Worm (Caenorhabditis elegans) whole organism, mixed stage, embryonic: ENCODE measurements around the gene osm-11.

Experiments
- M03D4.4 ChIP-seq: sonication (generic microtip); optimal IDR thresholded peaks from 2 replicates; lab custom pipeline; 2017; ENCODE audit warnings: mild to moderate bottlenecking, missing genetic modification characterization, missing compliant biosample characterization
- bed-3 ChIP-seq: fragments of 200-800 bp; sonication (Bioruptor generic); optimal IDR thresholded peaks from 3 replicates; lab custom pipeline; 2018; ENCODE audit warnings: mild to moderate bottlenecking, missing genetic modification characterization, moderate library complexity, missing compliant biosample characterization
- ceh-39 ChIP-seq: fragments of 150-350 bp; optimal IDR thresholded peaks from 2 replicates; lab custom pipeline; 2014; ENCODE audit warnings: missing biosample characterization, missing genetic modification characterization
- ceh-43 ChIP-seq: fragments of 200-800 bp; sonication (Bioruptor generic); optimal IDR thresholded peaks from 2 replicates; lab custom pipeline; 2018; ENCODE audit warnings: mild to moderate bottlenecking, missing genetic modification characterization, moderate library complexity, missing compliant biosample characterization
- ceh-83 ChIP-seq: fragments of 200-800 bp; sonication (Bioruptor generic); optimal IDR thresholded peaks from 2 replicates; lab custom pipeline; 2018; ENCODE audit warnings: mild to moderate bottlenecking, missing genetic modification characterization, missing compliant biosample characterization
- ces-1 ChIP-seq: fragments of 150-350 bp; optimal IDR thresholded peaks from 2 replicates; lab custom pipeline; 2014; ENCODE audit warnings: missing biosample characterization, missing genetic modification reagents, missing genetic modification characterization
- cnd-1 ChIP-seq: fragments of 200-800 bp; sonication (Bioruptor generic); optimal IDR thresholded peaks from 2 replicates; lab custom pipeline; 2018; ENCODE audit warnings: mild to moderate bottlenecking, missing genetic modification characterization, missing compliant biosample characterization
- elt-1 ChIP-seq: sonication (generic microtip); optimal IDR thresholded peaks from 2 replicates; lab custom pipeline; 2017; ENCODE audit warnings: missing genetic modification characterization, mild to moderate bottlenecking, missing compliant biosample characterization, antibody characterized with exemption, moderate library complexity, borderline replicate concordance; ENCODE audit not compliant: insufficient read depth
- flh-1 ChIP-seq: fragments of 200-800 bp; sonication (Bioruptor generic); optimal IDR thresholded peaks from 2 replicates; lab custom pipeline; 2018; ENCODE audit warnings: mild to moderate bottlenecking, missing genetic modification characterization, moderate library complexity, missing compliant biosample characterization
- ham-2 ChIP-seq: fragments of 200-800 bp; sonication (Bioruptor generic); optimal IDR thresholded peaks from 2 replicates; lab custom pipeline; 2018; ENCODE audit warnings: mild to moderate bottlenecking, missing genetic modification characterization, missing compliant biosample characterization
- hlh-1 ChIP-seq: fragments of 150-350 bp; optimal IDR thresholded peaks from 2 replicates; lab custom pipeline; 2014; ENCODE audit warnings: missing biosample characterization, missing genetic modification reagents, missing genetic modification characterization
- lin-13 ChIP-seq: fragments of 150-350 bp; optimal IDR thresholded peaks from 2 replicates; lab custom pipeline; 2014; ENCODE audit warnings: missing biosample characterization, missing genetic modification characterization
- lsy-2 ChIP-seq: fragments of 150-350 bp; optimal IDR thresholded peaks from 2 replicates; lab custom pipeline; 2014; ENCODE audit warnings: missing biosample characterization, missing genetic modification characterization
- mab-5 ChIP-seq: fragments of 150-350 bp; optimal IDR thresholded peaks from 2 replicates; lab custom pipeline; 2014; ENCODE audit warnings: missing biosample characterization, missing genetic modification characterization
- mep-1 ChIP-seq: fragments of 150-350 bp; optimal IDR thresholded peaks from 2 replicates; lab custom pipeline; 2017; ENCODE audit warnings: missing biosample characterization, missing genetic modification reagents, missing genetic modification characterization, inconsistent platforms
- nhr-12 ChIP-seq: fragments of 150-350 bp; optimal IDR thresholded peaks from 2 replicates; lab custom pipeline; 2014; ENCODE audit warnings: missing biosample characterization, missing genetic modification characterization
- nhr-2 ChIP-seq: fragments of 150-350 bp; optimal IDR thresholded peaks from 2 replicates; lab custom pipeline; 2014; ENCODE audit warnings: missing biosample characterization, missing genetic modification characterization
- nhr-237 ChIP-seq: fragments of 150-350 bp; optimal IDR thresholded peaks from 2 replicates; lab custom pipeline; 2014; ENCODE audit warnings: missing biosample characterization, missing genetic modification characterization
- nhr-28 ChIP-seq: fragments of 150-350 bp; optimal IDR thresholded peaks from 2 replicates; lab custom pipeline; 2014; ENCODE audit warnings: missing biosample characterization, missing genetic modification characterization
- nhr-76 ChIP-seq: sonication (generic microtip); optimal IDR thresholded peaks from 2 replicates; lab custom pipeline; 2017; ENCODE audit warnings: missing biosample characterization, missing genetic modification characterization
- pha-4 ChIP-seq: fragments of 150-350 bp; optimal IDR thresholded peaks from 2 replicates; lab custom pipeline; 2018; ENCODE audit warnings: missing biosample characterization, missing genetic modification reagents, missing genetic modification characterization
- sptf-1 ChIP-seq: sonication (generic microtip); optimal IDR thresholded peaks from 2 replicates; lab custom pipeline; 2017; ENCODE audit warnings: mild to moderate bottlenecking, missing genetic modification characterization, moderate library complexity, missing compliant biosample characterization
- tbx-8 ChIP-seq: fragments of 200-800 bp; sonication (Bioruptor generic); optimal IDR thresholded peaks from 2 replicates; lab custom pipeline; 2018; ENCODE audit warnings: mild to moderate bottlenecking, missing genetic modification characterization, moderate library complexity, missing compliant biosample characterization
- unc-120 ChIP-seq: sonication (generic microtip); optimal IDR thresholded peaks from 2 replicates; lab custom pipeline; 2017; ENCODE audit warnings: missing genetic modification characterization, missing compliant biosample characterization; ENCODE audit not compliant: poor library complexity, severe bottlenecking
- unc-39 ChIP-seq: fragments of 150-350 bp; optimal IDR thresholded peaks from 2 replicates; lab custom pipeline; 2014; ENCODE audit warnings: missing biosample characterization, missing genetic modification characterization
- unc-62 ChIP-seq: fragments of 150-350 bp; optimal IDR thresholded peaks from 2 replicates; lab custom pipeline; 2014; ENCODE audit warnings: missing biosample characterization, missing genetic modification reagents, missing genetic modification characterization
- zip-8 ChIP-seq: fragments of 150-350 bp; optimal IDR thresholded peaks from 2 replicates; lab custom pipeline; 2014; ENCODE audit warnings: missing biosample characterization, missing genetic modification characterization
- ztf-11 ChIP-seq: fragments of 150-350 bp; optimal IDR thresholded peaks from 2 replicates; lab custom pipeline; 2014; ENCODE audit warnings: missing biosample characterization, missing genetic modification characterization

Gene osm-11

DNA sequence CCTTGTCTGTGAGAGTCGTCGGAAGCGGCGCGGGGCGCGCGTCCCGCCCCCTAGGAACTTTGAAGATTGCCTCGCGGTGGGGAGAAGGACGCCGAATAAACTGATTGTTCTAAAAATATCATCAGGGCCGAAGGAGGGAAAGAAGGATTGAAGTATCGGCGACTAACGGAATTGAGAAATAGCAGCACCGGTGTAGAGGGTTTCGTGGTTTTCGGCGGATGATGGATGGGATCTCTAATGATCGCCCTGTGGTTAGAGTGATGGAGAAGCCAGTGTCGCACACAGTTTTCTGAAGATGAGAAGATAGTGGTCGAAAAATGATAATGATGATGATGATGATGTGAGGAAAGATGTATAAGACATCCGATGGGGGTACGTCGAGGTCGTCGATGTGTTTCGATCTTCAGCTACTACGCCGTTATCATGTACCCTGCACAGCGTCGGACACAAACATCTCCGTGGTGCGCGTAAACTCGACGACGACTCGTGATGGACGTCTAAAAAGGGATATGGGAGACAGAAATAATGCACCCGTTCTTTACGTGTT lies at the start of gene osm-11:
Gene osm-11 (minus strand): TSS at position 51 of the 547 bp plus-strand sequence.
- no peak for TF ChIP-seq nhr-76 (tag; lab: Kevin White, UChicago)
- TF ChIP-seq nhr-2 (tag; lab: Kevin White, UChicago) = no peak
- TF ChIP-seq pha-4 (tag; lab: Kevin White, UChicago) = no peak
- no peak for TF ChIP-seq M03D4.4 (tag; lab: Kevin White, UChicago)
- TF ChIP-seq cnd-1 (tag; lab: Kevin White, UChicago) = no peak
- no peak for TF ChIP-seq flh-1
- no peak for TF ChIP-seq lin-13 (tag; lab: Kevin White, UChicago)
- TF ChIP-seq mep-1 (tag; lab: Kevin White, UChicago) = no peak
- no peak for TF ChIP-seq ceh-43 (GFP tag; lab: Kevin White, UChicago)
- TF ChIP-seq ces-1 = no peak
- no peak for TF ChIP-seq nhr-12
- TF ChIP-seq hlh-1 (tag; lab: Kevin White, UChicago) = no peak
- no peak for TF ChIP-seq sptf-1 (tag; lab: Kevin White, UChicago)
- TF ChIP-seq ceh-83 (GFP tag; lab: Kevin White, UChicago) = no peak
- TF ChIP-seq unc-120 (tag; lab: Kevin White, UChicago) = no peak
- TF ChIP-seq nhr-28 = no peak
- no peak for TF ChIP-seq unc-39 (tag; lab: Kevin White, UChicago)
- TF ChIP-seq unc-62 (GFP tag; lab: Kevin White, UChicago) = no peak
- no peak for TF ChIP-seq lsy-2 (tag; lab: Kevin White, UChicago)

DNA sequence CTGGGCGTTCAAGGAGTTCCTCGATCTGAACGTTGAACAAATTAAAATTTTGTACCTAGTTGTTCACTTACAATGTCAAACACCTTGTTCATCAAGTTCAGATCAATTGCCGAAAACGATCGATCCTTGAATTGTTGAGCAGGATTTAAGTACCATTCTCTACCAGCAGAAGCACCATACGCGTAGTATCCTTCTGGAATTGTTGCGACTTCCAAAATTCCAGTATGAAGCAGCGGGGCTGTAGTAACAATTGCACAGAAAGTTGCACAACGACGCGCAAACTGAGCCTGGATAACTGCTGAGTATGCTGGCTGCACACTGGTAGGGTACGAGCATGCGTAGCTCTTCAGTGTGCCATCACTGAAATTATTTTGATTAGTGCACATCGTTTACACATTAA lies 47.1 kb upstream of the osm-11 start:
- no peak for TF ChIP-seq unc-39 (tag; lab: Kevin White, UChicago)
- no peak for TF ChIP-seq nhr-237
- no peak for TF ChIP-seq tbx-8 (GFP tag; lab: Kevin White, UChicago)
- TF ChIP-seq unc-120 (tag; lab: Kevin White, UChicago) = no peak
- no peak for TF ChIP-seq M03D4.4 (tag; lab: Kevin White, UChicago)
- no peak for TF ChIP-seq ztf-11

DNA sequence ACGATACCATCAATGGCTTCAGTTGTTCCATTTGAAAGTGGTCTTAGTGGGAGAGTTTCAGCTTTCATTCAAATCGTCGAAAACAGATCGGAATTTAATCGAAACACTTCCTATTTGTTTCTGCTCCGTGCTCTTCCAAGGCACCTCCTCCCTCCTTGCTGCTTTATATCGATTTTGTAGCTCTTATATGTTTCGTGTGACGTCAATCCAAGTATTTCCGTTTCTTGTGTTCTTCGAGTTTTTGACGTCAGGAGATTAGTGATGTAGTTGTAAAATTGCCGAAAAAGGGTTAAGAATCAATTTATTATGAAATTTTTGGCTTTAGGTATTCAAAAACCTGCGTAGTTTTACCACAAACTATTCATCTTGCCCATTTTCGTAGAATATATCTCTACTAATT lies 45.2 kb upstream of the osm-11 start, which contains the start of gene ZK54.3:
Gene ZK54.3 (minus strand): TSS at position 391 of the 400 bp plus-strand sequence.
- TF ChIP-seq mab-5 = no peak

DNA sequence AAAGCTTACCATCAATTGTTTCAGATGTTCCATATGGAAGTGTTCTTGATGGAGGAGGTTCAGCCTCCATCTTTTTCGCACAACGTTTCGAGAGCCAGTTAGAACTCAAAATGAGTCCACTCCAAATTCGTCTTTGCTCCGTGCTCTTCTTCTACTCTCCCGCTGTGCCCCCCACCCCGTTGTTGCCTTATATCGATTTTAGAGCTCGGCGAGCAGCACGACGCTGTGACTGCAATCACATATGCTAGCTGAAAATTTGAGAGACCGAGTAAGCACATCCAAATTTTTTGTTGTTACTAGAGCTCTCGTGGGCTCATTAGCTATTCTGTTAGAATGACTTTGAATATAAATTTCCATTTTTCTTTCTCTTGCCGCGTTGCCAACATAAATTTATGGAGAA lies 43.4 kb upstream of the osm-11 start, which contains the start of gene slc-17.1:
Gene slc-17.1 (minus strand): TSS at position 101 of the 400 bp plus-strand sequence.
- TF ChIP-seq ham-2 (GFP tag; lab: Kevin White, UChicago) = no peak
- no peak for TF ChIP-seq unc-62 (GFP tag; lab: Kevin White, UChicago)
- TF ChIP-seq hlh-1 (tag; lab: Kevin White, UChicago) = no peak
- no peak for TF ChIP-seq ces-1
- no peak for TF ChIP-seq ceh-83 (GFP tag; lab: Kevin White, UChicago)
- no peak for TF ChIP-seq unc-120 (tag; lab: Kevin White, UChicago)
- TF ChIP-seq mab-5 = no peak
- TF ChIP-seq ztf-11 = no peak
- no peak for TF ChIP-seq nhr-2 (tag; lab: Kevin White, UChicago)
- no peak for TF ChIP-seq M03D4.4 (tag; lab: Kevin White, UChicago)
- no peak for TF ChIP-seq pha-4 (tag; lab: Kevin White, UChicago)
- no peak for TF ChIP-seq elt-1 (tag; lab: Kevin White, UChicago)
- no peak for TF ChIP-seq cnd-1 (tag; lab: Kevin White, UChicago)
- TF ChIP-seq bed-3 (GFP tag; lab: Kevin White, UChicago) = no peak
- no peak for TF ChIP-seq lsy-2 (tag; lab: Kevin White, UChicago)
- TF ChIP-seq ceh-39 (tag; lab: Kevin White, UChicago) = no peak
- TF ChIP-seq unc-39 (tag; lab: Kevin White, UChicago) = no peak
- TF ChIP-seq, all 35 proteins: peak for 0

DNA sequence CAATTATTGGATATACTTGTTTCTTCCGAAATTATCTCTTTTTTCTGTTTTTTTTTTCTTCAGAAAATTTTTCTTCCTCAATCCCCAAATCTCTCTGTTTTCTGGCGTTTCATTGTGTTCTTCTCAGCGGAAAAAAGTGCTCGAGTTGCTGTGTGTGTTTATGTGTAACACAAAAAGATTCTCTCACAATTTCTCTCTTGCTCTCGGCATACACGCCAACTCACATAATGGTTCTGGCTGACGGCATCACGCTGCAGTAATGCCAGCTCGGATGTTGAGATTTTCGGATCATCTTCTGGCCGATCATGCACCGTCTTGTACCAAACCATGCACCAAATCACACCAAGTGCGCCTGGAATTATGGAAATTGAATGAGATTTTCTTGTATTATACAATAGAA lies 40.6 kb upstream of the osm-11 start:
- TF ChIP-seq ham-2 (GFP tag; lab: Kevin White, UChicago) (no peak), hlh-1 (tag; lab: Kevin White, UChicago) (peak; percentile 32)

DNA sequence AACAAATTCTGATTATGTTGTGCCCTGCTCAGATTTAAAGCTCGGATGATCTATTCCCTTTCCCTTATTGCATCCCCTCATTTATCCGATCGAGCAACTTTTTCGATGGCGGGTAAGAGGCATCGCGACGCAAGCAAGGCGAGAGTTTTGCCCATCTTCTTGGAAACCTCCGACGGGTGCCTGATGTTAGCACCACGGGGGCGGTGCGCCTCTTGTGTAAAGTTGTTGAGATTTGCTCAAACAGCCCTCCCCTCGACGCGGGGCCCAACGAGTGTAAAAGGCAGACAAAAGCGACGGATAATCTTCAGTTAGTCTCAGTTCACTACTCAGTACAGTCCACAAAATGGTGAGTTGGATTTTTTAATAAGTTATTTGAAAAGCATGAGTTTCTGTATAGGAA lies 37.5 kb upstream of the osm-11 start, which contains the start of gene mlc-1:
Gene mlc-1 (plus strand): TSS at position 324 of the 400 bp plus-strand sequence.
- peak; percentile 77 for TF ChIP-seq hlh-1 (tag; lab: Kevin White, UChicago)
- no peak for TF ChIP-seq zip-8 (tag; lab: Kevin White, UChicago)
- peak; percentile 24 for TF ChIP-seq ceh-83 (GFP tag; lab: Kevin White, UChicago)
- no peak for TF ChIP-seq M03D4.4 (tag; lab: Kevin White, UChicago)
- peak; percentile 86 for TF ChIP-seq unc-120 (tag; lab: Kevin White, UChicago)
- TF ChIP-seq ces-1 = no peak
